Fruit fly (Drosophila melanogaster): Measurements from ENCODE around the gene CG14974.

The CG14974 gene

dm6 chr3L:3632500-3633183, 11.8 kb upstream of the CG14974 start (continued):
- TF ChIP-seq CG14667 (GFP tag; IDR thresholded peaks at IDR 0.05) (peak; percentile 62), tio (GFP tag; optimal IDR thresholded peaks at IDR 0.05) (peak; percentile 76), CG1792 (GFP tag; optimal IDR thresholded peaks at IDR 0.05) (no peak), hth (optimal IDR thresholded peaks at IDR 0.05) (no peak), so (GFP tag; IDR thresholded peaks at IDR 0.05) (peak; percentile 92), wdn (GFP tag; IDR thresholded peaks at IDR 0.05) (peak; percentile 90), CG7987 (GFP tag; optimal IDR thresholded peaks at IDR 0.05) (no peak), E2f2 (GFP tag; IDR thresholded peaks at IDR 0.05) (peak; percentile 73), Opbp (GFP tag; IDR thresholded peaks at IDR 0.05; ENCODE audit: partially characterized antibody) (no peak), gt (GFP tag; IDR thresholded peaks at IDR 0.05) (0 out of 2 replicates have a peak, but pooled peaks have one; percentile 31), tap (tag; optimal IDR thresholded peaks at IDR 0.05) (peak; percentile 38), toy (GFP tag; IDR thresholded peaks at IDR 0.05) (no peak; the same call in 1 of the 2 replicates), CG7928 (GFP tag; optimal IDR thresholded peaks at IDR 0.05) (peak; percentile 37), TFAM (GFP tag; optimal IDR thresholded peaks at IDR 0.05) (no peak), D (optimal IDR thresholded peaks at IDR 0.05) (no peak), D (GFP tag; optimal IDR thresholded peaks at IDR 0.05) (peak; percentile 48), bcd (GFP tag; optimal IDR thresholded peaks at IDR 0.05) (peak; percentile 90), CG12744 (GFP tag; optimal IDR thresholded peaks at IDR 0.05) (no peak), CHES-1-like (GFP tag; optimal IDR thresholded peaks at IDR 0.05) (no peak), dimm (GFP tag; IDR thresholded peaks at IDR 0.05) (peak; percentile 48; the same call in 1 of the 2 replicates), caup (GFP tag; optimal IDR thresholded peaks at IDR 0.05; ENCODE audit: severe bottlenecking) (peak; percentile 78), Side (GFP tag; optimal IDR thresholded peaks at IDR 0.05) (no peak), CG10274 (GFP tag; optimal IDR thresholded peaks at IDR 0.05) (peak; percentile 27), CG9797 (GFP tag; optimal IDR thresholded peaks at IDR 0.05) (no peak), dmrt99B (tag; optimal IDR thresholded peaks at IDR 0.05) (peak; percentile 89), nerfin-2 (GFP tag; IDR thresholded peaks at IDR 0.05; ENCODE audit: partially characterized antibody) (no peak), Dref (GFP tag; IDR thresholded peaks at IDR 0.05) (no peak), crp (GFP tag; optimal IDR thresholded peaks at IDR 0.05) (peak in 1 of 2 experiments; percentile 43), Drgx (GFP tag; IDR thresholded peaks at IDR 0.05) (peak; percentile 83), CG4854 (GFP tag; optimal IDR thresholded peaks at IDR 0.05) (no peak), CG7963 (GFP tag; IDR thresholded peaks at IDR 0.05; ENCODE audit: partially characterized antibody) (no peak), dati (GFP tag; IDR thresholded peaks at IDR 0.05) (peak; percentile 26; the same call in 1 of the 2 replicates), CG7556 (GFP tag; optimal IDR thresholded peaks at IDR 0.05) (peak; percentile 91), CG7357 (GFP tag; IDR thresholded peaks at IDR 0.05) (peak; percentile 85), stc (GFP tag; IDR thresholded peaks at IDR 0.05) (peak; percentile 86), CG30020 (tag; optimal IDR thresholded peaks at IDR 0.05) (no peak), CG17912 (GFP tag; optimal IDR thresholded peaks at IDR 0.05) (no peak), HHEX (GFP tag; optimal IDR thresholded peaks at IDR 0.05) (peak; percentile 80), disco-r (GFP tag; optimal IDR thresholded peaks at IDR 0.05) (no peak), Atf3 (GFP tag; optimal IDR thresholded peaks at IDR 0.05) (no peak), gsb-n (tag; optimal IDR thresholded peaks at IDR 0.05) (peak; percentile 48), Trl (optimal IDR thresholded peaks at IDR 0.05) (no peak), Trl (GFP tag; optimal IDR thresholded peaks at IDR 0.05) (no peak), ase (GFP tag; IDR thresholded peaks at IDR 0.05) (peak; percentile 69; the same call in 2 of the 3 replicates), CkIIα-i1 (GFP tag; IDR thresholded peaks at IDR 0.05) (peak; percentile 61; the same call in 1 of the 2 replicates), CG43689 (GFP tag; IDR thresholded peaks at IDR 0.05) (peak; percentile 59; the same call in 1 of the 2 replicates), Ptx1 (GFP tag; IDR thresholded peaks at IDR 0.05) (peak; percentile 93), CG9932 (GFP tag; IDR thresholded peaks at IDR 0.05) (peak; percentile 95), CG42726 (GFP tag; IDR thresholded peaks at IDR 0.05; ENCODE audit: partially characterized antibody) (0 out of 2 replicates have a peak, but pooled peaks have one; percentile 17), CG14710 (tag; optimal IDR thresholded peaks at IDR 0.05) (peak; percentile 23)

Data from whole organism, embryonic.